Worm (Caenorhabditis elegans): ENCODE data around the gene rbm-25.

The rbm-25 gene

ce11 chrV:12491070-12491643 is 6.9 kb upstream of the rbm-25 start:
- no peak for TF ChIP-seq unc-62 (GFP tag; optimal IDR thresholded peaks at IDR 0.05)

- TF ChIP-seq unc-62 (GFP tag; optimal IDR thresholded peaks at IDR 0.05): no peak
Observed at ce11 chrV:12494522-12494921, 3.5 kb upstream of the rbm-25 start, which contains the start of gene mrps-11. TSS of gene mrps-11 (minus strand) at chrV:12494622.

ce11 chrV:12503494-12503893 is 5.5 kb downstream of the rbm-25 start, which contains the start of gene T28H10.1:
TSS of gene T28H10.1 (plus strand) at chrV:12503794.
- no peak for TF ChIP-seq unc-62 (GFP tag; optimal IDR thresholded peaks at IDR 0.05)

DNA sequence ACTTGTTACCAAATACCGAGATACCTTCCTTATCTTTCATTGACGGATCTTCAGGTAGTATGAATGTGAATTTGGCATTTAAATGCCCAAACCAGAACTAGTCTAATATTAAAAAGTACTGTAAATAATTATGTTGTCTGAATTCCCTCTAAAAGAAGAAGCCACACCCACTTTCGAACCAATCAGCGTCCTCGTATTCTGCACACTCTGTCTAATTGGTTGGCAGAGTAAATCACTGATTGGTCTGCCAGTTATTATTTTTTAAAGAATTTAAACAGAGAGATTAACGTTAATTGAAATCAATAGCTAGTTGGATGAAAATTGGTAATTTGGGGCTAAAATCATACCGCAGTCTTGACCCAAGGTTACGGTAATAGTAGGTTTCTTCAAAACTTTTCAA is 7.7 kb downstream of the rbm-25 start:
- no peak for TF ChIP-seq unc-62 (GFP tag; optimal IDR thresholded peaks at IDR 0.05)

DNA sequence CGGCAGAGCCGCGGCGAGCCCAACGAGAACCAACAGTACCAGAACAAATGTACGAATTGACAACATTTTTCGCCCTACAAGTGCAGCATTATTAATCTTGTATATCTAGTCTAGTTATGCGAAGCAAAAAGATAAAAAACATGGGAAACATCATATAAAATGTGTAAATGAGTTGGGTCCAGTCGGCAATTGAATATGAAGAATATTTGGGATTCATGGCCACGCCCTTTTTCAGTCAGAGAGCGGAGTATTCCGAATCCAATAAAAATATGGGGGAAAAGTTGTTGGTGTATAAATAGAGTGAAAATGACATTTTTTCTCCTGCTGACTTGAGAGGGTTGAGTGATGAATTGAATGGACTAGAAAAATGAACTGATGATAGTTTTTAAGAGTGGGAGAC is 8.2 kb downstream of the rbm-25 start, which contains the start of gene nlp-46:
Gene nlp-46, minus strand, starts transcription at position 101 of the 400 bp plus-strand sequence.
- no peak for TF ChIP-seq unc-62 (GFP tag; optimal IDR thresholded peaks at IDR 0.05)

ce11 chrV:12511946-12512345 is 13.9 kb downstream of the rbm-25 start:
- no peak for TF ChIP-seq unc-62 (GFP tag; optimal IDR thresholded peaks at IDR 0.05)

ce11 chrV:12512773-12513172 is 14.8 kb downstream of the rbm-25 start, which contains the start of the genes T28H10.2 and lgmn-1:
TSS of gene T28H10.2 (minus strand) at chrV:12512949.
TSS of gene lgmn-1 (plus strand) at chrV:12513056.
- no peak for TF ChIP-seq unc-62 (GFP tag; optimal IDR thresholded peaks at IDR 0.05)

ce11 chrV:12513900-12514299 is 15.9 kb downstream of the rbm-25 start:
- TF ChIP-seq unc-62 (GFP tag; optimal IDR thresholded peaks at IDR 0.05): no peak

DNA sequence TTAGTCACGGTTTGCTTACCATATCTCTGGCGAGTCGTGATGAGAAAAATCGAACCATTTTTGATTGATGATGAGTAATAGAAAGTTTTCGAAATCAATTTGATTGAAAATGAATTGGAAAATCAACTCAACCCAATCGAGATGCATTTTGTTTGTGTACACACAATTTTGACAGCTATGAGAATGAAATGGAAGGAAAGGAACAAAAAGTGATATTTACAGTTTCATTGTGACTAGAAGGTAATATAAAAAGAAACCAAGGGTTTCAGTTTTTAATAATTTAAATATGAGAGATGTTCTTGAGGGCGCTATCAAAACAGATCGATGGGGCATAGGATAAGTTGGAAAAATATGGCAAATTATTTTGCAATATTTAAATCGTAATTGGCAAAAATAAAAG is 19.1 kb downstream of the rbm-25 start, which contains the start of gene cal-1:
Gene cal-1, minus strand, starts transcription at position 101 of the 400 bp plus-strand sequence.
- TF ChIP-seq unc-62 (GFP tag; optimal IDR thresholded peaks at IDR 0.05): no peak

DNA sequence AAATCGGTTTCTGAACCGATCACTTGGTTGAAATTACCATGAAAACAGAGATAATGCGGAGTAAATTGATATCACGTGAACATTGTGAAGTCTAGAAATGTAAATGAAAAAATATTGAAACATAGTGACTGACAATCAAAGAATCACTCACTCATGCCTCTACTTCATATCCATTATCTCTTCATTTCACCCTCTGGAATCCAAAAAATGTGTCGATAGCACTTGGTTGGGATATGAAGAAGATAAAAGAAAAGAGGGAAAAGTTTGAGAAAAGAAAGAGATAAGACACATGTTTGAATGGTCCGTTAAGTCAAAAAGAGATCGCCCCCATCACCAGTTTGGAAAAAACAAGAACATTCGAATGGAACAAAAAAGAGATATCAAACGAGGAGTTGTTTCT is 19.7 kb downstream of the rbm-25 start:
- no peak for TF ChIP-seq unc-62 (GFP tag; optimal IDR thresholded peaks at IDR 0.05)

- no peak for TF ChIP-seq unc-62 (GFP tag; optimal IDR thresholded peaks at IDR 0.05)
Observed at ce11 chrV:12518770-12519169, 20.8 kb downstream of the rbm-25 start.

- TF ChIP-seq unc-62 (GFP tag; optimal IDR thresholded peaks at IDR 0.05): no peak
Observed at ce11 chrV:12523356-12523755, 25.3 kb downstream of the rbm-25 start.

- no peak for TF ChIP-seq unc-62 (GFP tag; optimal IDR thresholded peaks at IDR 0.05)
Observed at ce11 chrV:12525526-12525925, 27.5 kb downstream of the rbm-25 start, which contains the start of gene dyf-4. TSS of gene dyf-4 (minus strand) at chrV:12525738.

DNA sequence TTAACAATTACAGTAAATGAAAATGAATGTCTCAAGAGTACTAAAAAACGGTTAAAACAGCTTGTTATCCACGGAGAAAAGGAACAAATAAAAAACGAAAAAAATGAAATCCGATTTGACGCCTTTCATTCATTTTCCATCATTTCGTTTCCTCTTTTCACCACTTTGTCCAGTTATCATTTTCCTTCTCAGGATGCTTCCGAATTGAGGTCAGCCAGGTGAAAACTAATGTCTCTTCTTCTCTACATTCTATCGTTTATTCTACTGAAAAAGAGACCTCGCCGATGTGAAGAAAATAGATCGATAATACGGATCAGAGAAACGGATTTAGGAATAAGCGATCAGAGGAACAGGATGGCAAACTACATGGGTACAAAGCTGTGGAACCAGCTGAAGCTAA is 28.1 kb downstream of the rbm-25 start:
- TF ChIP-seq unc-62 (GFP tag; optimal IDR thresholded peaks at IDR 0.05): no peak

ce11 chrV:12526758-12527157 is 28.7 kb downstream of the rbm-25 start, which contains the start of gene F45D3.1:
TSS of gene F45D3.1 (plus strand) at chrV:12527058.
- TF ChIP-seq unc-62 (GFP tag; optimal IDR thresholded peaks at IDR 0.05): no peak

- TF ChIP-seq unc-62 (GFP tag; optimal IDR thresholded peaks at IDR 0.05): no peak
Observed at ce11 chrV:12528919-12529318, 30.9 kb downstream of the rbm-25 start.

ce11 chrV:12530129-12530528 is 32.1 kb downstream of the rbm-25 start:
- no peak for TF ChIP-seq unc-62 (GFP tag; optimal IDR thresholded peaks at IDR 0.05)

- TF ChIP-seq unc-62 (GFP tag; optimal IDR thresholded peaks at IDR 0.05): no peak
Observed at ce11 chrV:12531084-12531483, 33.1 kb downstream of the rbm-25 start.
